Fruit fly (Drosophila melanogaster): ENCODE data around the gene CG12115.

DNA sequence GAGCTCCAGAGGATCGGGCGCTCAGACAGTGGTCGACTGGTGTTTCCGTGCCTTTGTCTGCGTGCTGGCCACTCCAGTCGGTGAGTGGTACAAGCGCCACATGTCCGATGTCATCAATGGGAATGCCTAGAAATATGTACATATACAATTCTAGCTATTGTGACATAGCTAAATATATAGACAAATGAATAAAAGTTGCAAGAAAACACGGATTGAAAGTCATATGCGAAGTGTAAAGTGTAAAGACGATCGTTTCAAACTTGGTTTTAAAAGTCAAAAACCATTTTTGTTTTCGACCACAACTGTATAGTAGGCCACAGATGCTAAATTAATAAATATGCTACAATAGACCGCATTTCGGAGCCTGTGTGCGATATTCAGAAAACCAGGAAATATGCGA is 25.1 kb upstream of the CG12115 start, which contains the start of gene CG15368:
- TF ChIP-seq CG8478 (optimal IDR thresholded peaks at IDR 0.05) (no peak), CTCF (optimal IDR thresholded peaks at IDR 0.05) (no peak)
